Worm (Caenorhabditis elegans) whole organism, L3 larva: Measurements from ENCODE around the gene C17G1.14.

ENCODE experiments used
- aly-2 ChIP-seq: fragments of 150-350 bp; optimal IDR thresholded peaks from 2 replicates; lab custom pipeline; 2014; ENCODE audit warnings: missing biosample characterization, missing genetic modification characterization
- ama-1 ChIP-seq: fragments of 150-350 bp; optimal IDR thresholded peaks from 2 replicates; lab custom pipeline; 2018
- ceh-9 ChIP-seq: sonication (generic microtip); optimal IDR thresholded peaks from 2 replicates; lab custom pipeline; 2018; ENCODE audit warnings: missing biosample characterization, missing genetic modification characterization
- elt-2 ChIP-seq: sonication (generic microtip); optimal IDR thresholded peaks from 2 replicates; lab custom pipeline; 2016; ENCODE audit warnings: missing genetic modification reagents, mild to moderate bottlenecking, missing genetic modification characterization, missing compliant biosample characterization
- nhr-11 ChIP-seq: fragments of 150-350 bp; optimal IDR thresholded peaks from 2 replicates; lab custom pipeline; 2014; ENCODE audit warnings: missing biosample characterization, missing genetic modification characterization
- skn-1 ChIP-seq: fragments of 150-350 bp; optimal IDR thresholded peaks from 2 replicates; lab custom pipeline; 2014; ENCODE audit warnings: missing biosample characterization, missing genetic modification characterization
- tbx-2 ChIP-seq: sonication (generic microtip); optimal IDR thresholded peaks from 2 replicates; lab custom pipeline; 2016; ENCODE audit warnings: mild to moderate bottlenecking, missing genetic modification characterization, missing compliant biosample characterization

DNA sequence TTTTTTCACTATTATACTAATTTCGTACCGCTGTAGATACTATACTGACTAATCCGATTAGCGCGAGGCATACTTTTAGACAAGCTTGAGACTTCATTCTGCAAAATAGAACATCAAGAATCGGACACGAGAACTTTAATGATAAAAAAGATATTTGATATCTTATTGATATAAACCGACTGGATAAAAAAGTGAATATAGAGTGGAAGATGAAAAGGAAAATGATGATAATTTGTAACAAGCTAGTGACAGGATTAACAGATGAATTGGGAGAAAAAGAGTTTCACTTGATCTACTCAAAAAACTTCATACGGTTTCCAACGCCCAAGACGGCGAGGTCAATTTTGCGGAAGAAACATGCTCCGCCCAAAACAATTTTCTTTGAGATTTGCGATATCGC, 10.3 kb downstream of the C17G1.14 start, which contains the start of gene nas-37:
- TF ChIP-seq tbx-2 (tag; lab: Kevin White, UChicago) (no peak), ama-1 (lab: Kevin White, UChicago) (no peak), ceh-9 (tag; lab: Kevin White, UChicago) (no peak), nhr-11 (tag; lab: Kevin White, UChicago) (no peak), elt-2 (tag; lab: Kevin White, UChicago) (no peak), skn-1 (tag; lab: Kevin White, UChicago) (no peak), aly-2 (tag; lab: Kevin White, UChicago) (no peak)
